Fruit fly (Drosophila melanogaster): ENCODE measurements around the gene CG31633.

dm6 chr2L:6622642-6623162 lies 33.4 kb downstream of the CG31633 start, which contains the start of gene CG34345:
- TF ChIP-seq gl (tag; optimal IDR thresholded peaks at IDR 0.05) = no peak
- no peak for TF ChIP-seq CG17806 (tag; optimal IDR thresholded peaks at IDR 0.05)
- no peak for TF ChIP-seq CG13204 (GFP tag; optimal IDR thresholded peaks at IDR 0.05)
- TF ChIP-seq EcR (GFP tag; optimal IDR thresholded peaks at IDR 0.05) = no peak
- TF ChIP-seq Pif1B (GFP tag; optimal IDR thresholded peaks at IDR 0.05) = no peak
- TF ChIP-seq CG34367 (tag; optimal IDR thresholded peaks at IDR 0.05) = no peak
- no peak for TF ChIP-seq rn (GFP tag; IDR thresholded peaks at IDR 0.05)
- TF ChIP-seq CG32121 (GFP tag; IDR thresholded peaks at IDR 0.05) = no peak
- TF ChIP-seq CG9948 (tag; optimal IDR thresholded peaks at IDR 0.05) = no peak
- TF ChIP-seq CG8159 (tag; optimal IDR thresholded peaks at IDR 0.05) = no peak
- no peak for TF ChIP-seq CG4496 (GFP tag; IDR thresholded peaks at IDR 0.05)
- TF ChIP-seq CG12605 (GFP tag; IDR thresholded peaks at IDR 0.05) = no peak
- TF ChIP-seq fd96Ca (GFP tag; IDR thresholded peaks at IDR 0.05) = no peak
- TF ChIP-seq Pif1A (GFP tag; optimal IDR thresholded peaks at IDR 0.05) = no peak

All from whole organism, pupa.